Worm (Caenorhabditis elegans) whole organism, young adult: ENCODE data around the gene lias-1.

Experiments used
- T07F8.4 ChIP-seq: sonication (generic microtip); optimal IDR thresholded peaks from 2 replicates; lab custom pipeline; 2016; ENCODE audit warnings: mild to moderate bottlenecking, missing genetic modification characterization, moderate library complexity, missing compliant biosample characterization
- ets-4 ChIP-seq: fragments of 200-800 bp; sonication (Bioruptor generic); optimal IDR thresholded peaks from 2 replicates; lab custom pipeline; 2018; ENCODE audit warnings: mild to moderate bottlenecking, missing genetic modification characterization, missing compliant biosample characterization
- hsf-1 ChIP-seq: fragments of 200-800 bp; sonication (Bioruptor generic); IDR thresholded peaks from 2 replicates; pipeline ENCODE4 v1.3.6; 2022; ENCODE audit warnings: missing genetic modification reagents, missing genetic modification characterization, missing compliant biosample characterization
- nfya-1 ChIP-seq: sonication (generic microtip); optimal IDR thresholded peaks from 2 replicates; lab custom pipeline; 2017; ENCODE audit warnings: antibody characterized with exemption, missing compliant biosample characterization, missing genetic modification characterization, borderline replicate concordance; ENCODE audit not compliant: insufficient read depth
- nhr-179 ChIP-seq: sonication (generic microtip); optimal IDR thresholded peaks from 2 replicates; lab custom pipeline; 2016; ENCODE audit warnings: mild to moderate bottlenecking, missing genetic modification characterization, missing compliant biosample characterization
- unc-62 ChIP-seq: fragments of 150-350 bp; optimal IDR thresholded peaks from 2 replicates; lab custom pipeline; 2014; ENCODE audit warnings: missing biosample characterization, missing genetic modification reagents, missing genetic modification characterization

ce11 chrIII:3528342-3528741, 23.4 kb upstream of the lias-1 start, which contains the start of gene rpl-37:
- TF ChIP-seq hsf-1, result no peak
- TF ChIP-seq nfya-1, result no peak
- TF ChIP-seq T07F8.4 (tag; lab: Kevin White, UChicago), result no peak
- no peak for TF ChIP-seq unc-62
- TF ChIP-seq nhr-179, result no peak
- TF ChIP-seq ets-4, result no peak
